Worm (Caenorhabditis elegans): ENCODE results near the gene klp-12.

The klp-12 gene

ce11 chrIV:11388684-11389083 lies 29.0 kb upstream of the klp-12 start:
- TF ChIP-seq B0310.2 (tag; optimal IDR thresholded peaks at IDR 0.05) (no peak), flt-1 (GFP tag; IDR thresholded peaks at IDR 0.05) (no peak), F13C5.2 (tag; optimal IDR thresholded peaks at IDR 0.05) (no peak), hmbx-1 (tag; optimal IDR thresholded peaks at IDR 0.05) (no peak), aly-1 (tag; optimal IDR thresholded peaks at IDR 0.05) (no peak), ama-1 (optimal IDR thresholded peaks at IDR 0.05) (no peak), scrt-1 (GFP tag; IDR thresholded peaks at IDR 0.05) (no peak), tra-4 (tag; optimal IDR thresholded peaks at IDR 0.05) (no peak), tbx-11 (GFP tag; IDR thresholded peaks at IDR 0.05) (no peak), hnd-1 (tag; optimal IDR thresholded peaks at IDR 0.05) (no peak), sea-1 (GFP tag; conservative IDR thresholded peaks at IDR 0.05) (no peak), tbx-37 (GFP tag; conservative IDR thresholded peaks at IDR 0.05) (no peak), hmg-4 (GFP tag; optimal IDR thresholded peaks at IDR 0.05) (no peak), ets-7 (tag; optimal IDR thresholded peaks at IDR 0.05) (no peak), ceh-13 (GFP tag; optimal IDR thresholded peaks at IDR 0.05) (no peak), ceh-36 (tag; optimal IDR thresholded peaks at IDR 0.05) (no peak)

ce11 chrIV:11379254-11379653 lies 19.6 kb upstream of the klp-12 start, which contains the start of gene fbxb-76:
Gene fbxb-76, minus strand, starts transcription at chrIV:11379354.
- TF ChIP-seq sea-1 (GFP tag; conservative IDR thresholded peaks at IDR 0.05) (no peak), flt-1 (GFP tag; IDR thresholded peaks at IDR 0.05) (no peak), tbx-11 (GFP tag; IDR thresholded peaks at IDR 0.05) (no peak), pes-1 (GFP tag; IDR thresholded peaks at IDR 0.05) (no peak), aly-1 (tag; optimal IDR thresholded peaks at IDR 0.05) (no peak)

ce11 chrIV:11377439-11377838 lies 17.8 kb upstream of the klp-12 start:
- TF ChIP-seq pes-1 (GFP tag; IDR thresholded peaks at IDR 0.05) (no peak), tbx-37 (GFP tag; conservative IDR thresholded peaks at IDR 0.05) (no peak), hmbx-1 (tag; optimal IDR thresholded peaks at IDR 0.05) (no peak)

- no peak for TF ChIP-seq hmbx-1 (tag; optimal IDR thresholded peaks at IDR 0.05)
- no peak for TF ChIP-seq ets-7 (tag; optimal IDR thresholded peaks at IDR 0.05)
- no peak for TF ChIP-seq tbx-11 (GFP tag; IDR thresholded peaks at IDR 0.05)
- TF ChIP-seq ceh-13 (GFP tag; optimal IDR thresholded peaks at IDR 0.05): no peak
- TF ChIP-seq sea-1 (GFP tag; conservative IDR thresholded peaks at IDR 0.05): no peak
- TF ChIP-seq ceh-36 (tag; optimal IDR thresholded peaks at IDR 0.05): no peak
- no peak for TF ChIP-seq tra-4 (tag; optimal IDR thresholded peaks at IDR 0.05)
- no peak for TF ChIP-seq scrt-1 (GFP tag; IDR thresholded peaks at IDR 0.05)
- no peak for TF ChIP-seq pes-1 (GFP tag; IDR thresholded peaks at IDR 0.05)
- TF ChIP-seq hnd-1 (tag; optimal IDR thresholded peaks at IDR 0.05): no peak
- no peak for TF ChIP-seq B0310.2 (tag; optimal IDR thresholded peaks at IDR 0.05)
Measured at ce11 chrIV:11375713-11376112, 16.0 kb upstream of the klp-12 start.

ce11 chrIV:11372366-11372997 lies 12.8 kb upstream of the klp-12 start, which contains the start of gene cbd-1:
Gene cbd-1, plus strand, starts transcription at chrIV:11372991.
- TF ChIP-seq F13C5.2 (tag; optimal IDR thresholded peaks at IDR 0.05): no peak
- TF ChIP-seq hnd-1 (tag; optimal IDR thresholded peaks at IDR 0.05): no peak
- no peak for TF ChIP-seq scrt-1 (GFP tag; IDR thresholded peaks at IDR 0.05)
- no peak for TF ChIP-seq aly-1 (tag; optimal IDR thresholded peaks at IDR 0.05)
- no peak for TF ChIP-seq hmg-4 (GFP tag; optimal IDR thresholded peaks at IDR 0.05)
- TF ChIP-seq hmbx-1 (tag; optimal IDR thresholded peaks at IDR 0.05): no peak
- TF ChIP-seq tbx-37 (GFP tag; conservative IDR thresholded peaks at IDR 0.05): no peak
- no peak for TF ChIP-seq pes-1 (GFP tag; IDR thresholded peaks at IDR 0.05)
- no peak for TF ChIP-seq ceh-13 (GFP tag; optimal IDR thresholded peaks at IDR 0.05)
- no peak for TF ChIP-seq ceh-36 (tag; optimal IDR thresholded peaks at IDR 0.05)
- no peak for TF ChIP-seq tbx-11 (GFP tag; IDR thresholded peaks at IDR 0.05)
- no peak for TF ChIP-seq ama-1 (optimal IDR thresholded peaks at IDR 0.05)
- no peak for TF ChIP-seq tra-4 (tag; optimal IDR thresholded peaks at IDR 0.05)

ce11 chrIV:11371645-11372044 lies 12.0 kb upstream of the klp-12 start, which contains the start of gene sec-31:
Gene sec-31, minus strand, starts transcription at chrIV:11371792.
- no peak for TF ChIP-seq ceh-36 (tag; optimal IDR thresholded peaks at IDR 0.05)
- TF ChIP-seq B0310.2 (tag; optimal IDR thresholded peaks at IDR 0.05): no peak
- no peak for TF ChIP-seq hmbx-1 (tag; optimal IDR thresholded peaks at IDR 0.05)
- no peak for TF ChIP-seq scrt-1 (GFP tag; IDR thresholded peaks at IDR 0.05)
- TF ChIP-seq ets-7 (tag; optimal IDR thresholded peaks at IDR 0.05): no peak
- TF ChIP-seq tbx-37 (GFP tag; conservative IDR thresholded peaks at IDR 0.05): no peak
- no peak for TF ChIP-seq hnd-1 (tag; optimal IDR thresholded peaks at IDR 0.05)

- TF ChIP-seq sea-1 (GFP tag; conservative IDR thresholded peaks at IDR 0.05) (no peak), tbx-11 (GFP tag; IDR thresholded peaks at IDR 0.05) (no peak), hmg-4 (GFP tag; optimal IDR thresholded peaks at IDR 0.05) (no peak), pes-1 (GFP tag; IDR thresholded peaks at IDR 0.05) (no peak), scrt-1 (GFP tag; IDR thresholded peaks at IDR 0.05) (no peak), hnd-1 (tag; optimal IDR thresholded peaks at IDR 0.05) (no peak), tra-4 (tag; optimal IDR thresholded peaks at IDR 0.05) (no peak), hmbx-1 (tag; optimal IDR thresholded peaks at IDR 0.05) (no peak), ceh-13 (GFP tag; optimal IDR thresholded peaks at IDR 0.05) (no peak), ets-7 (tag; optimal IDR thresholded peaks at IDR 0.05) (no peak), aly-1 (tag; optimal IDR thresholded peaks at IDR 0.05) (no peak), ama-1 (optimal IDR thresholded peaks at IDR 0.05) (no peak), F13C5.2 (tag; optimal IDR thresholded peaks at IDR 0.05) (no peak), B0310.2 (tag; optimal IDR thresholded peaks at IDR 0.05) (no peak), tbx-37 (GFP tag; conservative IDR thresholded peaks at IDR 0.05) (no peak), ceh-36 (tag; optimal IDR thresholded peaks at IDR 0.05) (no peak), flt-1 (GFP tag; IDR thresholded peaks at IDR 0.05) (no peak)
Measured at ce11 chrIV:11363806-11364562, 4.3 kb upstream of the klp-12 start.
